Worm (Caenorhabditis elegans) whole organism, L1 larva: Measurements from ENCODE around the gene ghi-1.

Experiments
- dpl-1 ChIP-seq, 3 experiments: fragments of 150-350 bp in 2 of 3; sonication (generic microtip) in 1 of 3; optimal IDR thresholded peaks; 2 replicates each; lab custom pipeline; 2014 to 2017; ENCODE audit warnings: missing biosample characterization in 3 of 3, missing genetic modification characterization in 3 of 3, missing genetic modification reagents in 3 of 3
- egl-27 ChIP-seq, 2 experiments: fragments of 150-350 bp in 1 of 2; sonication (generic microtip); optimal IDR thresholded peaks; 3 replicates each; lab custom pipeline; 2017 to 2018; ENCODE audit warnings: missing biosample characterization in 2 of 2, missing genetic modification characterization in 2 of 2, missing genetic modification reagents in 2 of 2
- elt-3 ChIP-seq, 6 experiments: fragments of 150-350 bp in 1 of 6; sonication (generic microtip); optimal IDR thresholded peaks; 2 replicates each; lab custom pipeline; 2017 to 2018; ENCODE audit warnings: missing biosample characterization in 6 of 6, missing genetic modification characterization in 6 of 6, inconsistent platforms in 1 of 6
- lin-13 ChIP-seq: fragments of 150-350 bp; optimal IDR thresholded peaks from 2 replicates; lab custom pipeline; 2014; ENCODE audit warnings: missing biosample characterization, missing genetic modification reagents, missing genetic modification characterization
- nhr-237 ChIP-seq: fragments of 150-350 bp; optimal IDR thresholded peaks from 2 replicates; lab custom pipeline; 2014; ENCODE audit warnings: missing biosample characterization, missing genetic modification characterization
- nhr-28 ChIP-seq: fragments of 150-350 bp; optimal IDR thresholded peaks from 2 replicates; lab custom pipeline; 2014; ENCODE audit warnings: missing biosample characterization, missing genetic modification characterization
- nhr-77 ChIP-seq: fragments of 150-350 bp; optimal IDR thresholded peaks from 2 replicates; lab custom pipeline; 2014; ENCODE audit warnings: missing biosample characterization, missing genetic modification characterization
- nhr-90 ChIP-seq: sonication (generic microtip); optimal IDR thresholded peaks from 2 replicates; lab custom pipeline; 2016; ENCODE audit warnings: mild to moderate bottlenecking, missing genetic modification characterization, missing compliant biosample characterization; ENCODE audit not compliant: poor library complexity
- skn-1 ChIP-seq: fragments of 150-350 bp; optimal IDR thresholded peaks from 2 replicates; lab custom pipeline; 2014; ENCODE audit warnings: missing biosample characterization, missing genetic modification characterization
- snpc-4 ChIP-seq: fragments of 150-350 bp; optimal IDR thresholded peaks from 2 replicates; lab custom pipeline; 2014; ENCODE audit warnings: missing biosample characterization, missing genetic modification characterization
- zag-1 ChIP-seq: fragments of 150-350 bp; optimal IDR thresholded peaks from 2 replicates; lab custom pipeline; 2014; ENCODE audit warnings: missing biosample characterization, missing genetic modification characterization
- ztf-11 ChIP-seq, 2 experiments: sonication (generic microtip); optimal IDR thresholded peaks; 2 replicates each; lab custom pipeline; 2016 to 2017; ENCODE audit warnings: missing genetic modification characterization in 2 of 2, missing biosample characterization in 1 of 2, missing compliant biosample characterization in 1 of 2
- ztf-4 ChIP-seq: fragments of 150-350 bp; optimal IDR thresholded peaks from 2 replicates; lab custom pipeline; 2014; ENCODE audit warnings: missing biosample characterization, missing genetic modification characterization

DNA sequence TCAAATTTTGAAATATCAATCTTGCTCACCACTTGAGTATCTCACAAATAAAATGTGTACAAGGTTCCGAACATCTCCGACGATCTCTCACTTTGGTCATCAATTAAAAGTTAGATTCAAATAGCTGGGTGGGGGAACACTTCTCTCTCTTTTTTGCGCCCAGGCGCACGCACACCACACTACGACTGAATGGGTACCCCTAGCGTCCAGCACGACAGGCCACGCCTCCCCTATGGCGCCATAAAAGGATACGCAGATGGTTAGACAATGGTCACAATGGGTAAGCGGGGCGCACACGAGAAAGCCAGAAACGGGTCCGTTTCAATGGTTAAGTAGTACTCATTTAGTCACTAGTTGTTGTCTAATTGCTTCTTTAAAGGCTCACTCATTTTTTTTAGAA lies 16.6 kb upstream of the ghi-1 start:
- TF ChIP-seq ztf-11 (tag; optimal IDR thresholded peaks at IDR 0.05; lab: Kevin White, UChicago) (no peak), lin-13 (no peak), skn-1 (tag; lab: Kevin White, UChicago) (no peak), nhr-237 (tag; lab: Kevin White, UChicago) (no peak), dpl-1 (GFP tag; optimal IDR thresholded peaks at IDR 0.05; lab: Kevin White, UChicago) (no peak), nhr-90 (tag; lab: Kevin White, UChicago) (no peak), ztf-4 (tag; lab: Kevin White, UChicago) (no peak), nhr-28 (no peak), egl-27 (tag; optimal IDR thresholded peaks at IDR 0.05; lab: Kevin White, UChicago) (no peak), elt-3 (tag; optimal IDR thresholded peaks at IDR 0.05; lab: Kevin White, UChicago) (no peak), snpc-4 (no peak), nhr-77 (no peak), zag-1 (tag; lab: Kevin White, UChicago) (no peak)
